Worm (Caenorhabditis elegans) whole organism, L3 larva: ENCODE results near the gene srh-270.

Experiments
- fos-1 ChIP-seq: fragments of 150-350 bp; optimal IDR thresholded peaks from 2 replicates; lab custom pipeline; 2014; ENCODE audit warnings: missing biosample characterization, missing genetic modification characterization
- mdl-1 ChIP-seq: fragments of 150-350 bp; optimal IDR thresholded peaks from 2 replicates; lab custom pipeline; 2014; ENCODE audit warnings: missing biosample characterization, missing genetic modification characterization
- nhr-76 ChIP-seq: fragments of 150-350 bp; sonication (generic microtip); optimal IDR thresholded peaks from 5 replicates; lab custom pipeline; 2014; ENCODE audit warnings: missing biosample characterization, missing genetic modification characterization
- unc-62 ChIP-seq: fragments of 150-350 bp; sonication (generic microtip); optimal IDR thresholded peaks from 4 replicates; lab custom pipeline; 2014; ENCODE audit warnings: missing biosample characterization, missing genetic modification reagents, missing genetic modification characterization

- TF ChIP-seq unc-62 (GFP tag; lab: Kevin White, UChicago) (no peak), mdl-1 (tag; lab: Kevin White, UChicago) (no peak), fos-1 (tag; lab: Kevin White, UChicago) (no peak), nhr-76 (no peak)
These were observed 30.5 kb upstream of the srh-270 start, which contains the start of gene F37B4.15 for ce11 chrV:2891927-2892326.
